Worm (Caenorhabditis elegans) whole organism, L2 larva: ENCODE measurements around the gene Y75B12B.11.

Experiments used
- ama-1 ChIP-seq: fragments of 150-350 bp; optimal IDR thresholded peaks from 2 replicates; lab custom pipeline; 2018; ENCODE audit warnings: inconsistent platforms
- ceh-16 ChIP-seq: fragments of 150-350 bp; optimal IDR thresholded peaks from 2 replicates; lab custom pipeline; 2014; ENCODE audit warnings: missing biosample characterization, missing genetic modification characterization
- dmd-4 ChIP-seq: sonication (generic microtip); optimal IDR thresholded peaks from 2 replicates; lab custom pipeline; 2017; ENCODE audit warnings: missing biosample characterization, missing genetic modification characterization
- egl-27 ChIP-seq: sonication (generic microtip); optimal IDR thresholded peaks from 3 replicates; lab custom pipeline; 2017; ENCODE audit warnings: missing biosample characterization, missing genetic modification reagents, missing genetic modification characterization
- lin-11 ChIP-seq: fragments of 150-350 bp; sonication (generic microtip); optimal IDR thresholded peaks from 2 replicates; lab custom pipeline; 2014; ENCODE audit warnings: missing biosample characterization, missing genetic modification characterization, inconsistent platforms, mixed read lengths
- lin-39 ChIP-seq: fragments of 150-350 bp; optimal IDR thresholded peaks from 2 replicates; lab custom pipeline; 2014; ENCODE audit warnings: missing biosample characterization, missing genetic modification reagents, missing genetic modification characterization
- lsy-2 ChIP-seq, 2 experiments: fragments of 150-350 bp in 1 of 2; sonication (generic microtip) in 1 of 2; optimal IDR thresholded peaks; 2 replicates each; lab custom pipeline; 2014 to 2017; ENCODE audit warnings: missing biosample characterization in 2 of 2, missing genetic modification characterization in 2 of 2
- mdl-1 ChIP-seq, 2 experiments: fragments of 150-350 bp in 1 of 2; sonication (generic microtip) in 1 of 2; optimal IDR thresholded peaks; 2 replicates each; lab custom pipeline; 2017; ENCODE audit warnings: missing biosample characterization in 2 of 2, missing genetic modification characterization in 2 of 2
- nhr-11 ChIP-seq: fragments of 150-350 bp; optimal IDR thresholded peaks from 2 replicates; lab custom pipeline; 2014; ENCODE audit warnings: missing biosample characterization, missing genetic modification characterization
- nhr-12 ChIP-seq: fragments of 150-350 bp; optimal IDR thresholded peaks from 2 replicates; lab custom pipeline; 2014; ENCODE audit warnings: missing biosample characterization, missing genetic modification characterization
- snpc-4 ChIP-seq: fragments of 150-350 bp; optimal IDR thresholded peaks from 2 replicates; lab custom pipeline; 2014; ENCODE audit warnings: missing biosample characterization, missing genetic modification characterization
- unc-39 ChIP-seq: fragments of 150-350 bp; optimal IDR thresholded peaks from 2 replicates; lab custom pipeline; 2014; ENCODE audit warnings: missing biosample characterization, missing genetic modification characterization

DNA sequence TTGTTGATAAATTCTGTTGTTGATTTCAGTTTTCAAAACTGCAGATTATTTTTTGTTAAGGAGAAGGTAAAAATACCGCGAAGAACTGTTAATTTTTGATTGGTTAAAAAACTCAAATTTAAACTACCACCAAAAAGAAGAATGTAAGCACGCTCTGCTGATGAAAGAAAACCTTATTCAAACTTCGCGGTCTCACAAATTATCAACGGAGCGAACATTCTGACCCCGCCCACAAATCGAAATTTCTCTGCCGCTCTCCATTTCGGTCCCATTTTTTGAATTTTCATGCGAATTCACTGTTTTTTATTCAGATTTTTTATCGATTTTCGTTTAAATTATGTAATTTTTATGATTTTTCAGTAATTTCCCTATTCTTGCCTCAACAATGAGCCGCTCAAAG is 1.5 kb upstream of the Y75B12B.11 start, which contains the start of gene cyn-3:
- no peak for TF ChIP-seq mdl-1 (tag; optimal IDR thresholded peaks at IDR 0.05; lab: Kevin White, UChicago)
- TF ChIP-seq ceh-16 (tag; lab: Kevin White, UChicago): peak; percentile 59
- peak; percentile 31 for TF ChIP-seq egl-27 (tag; lab: Kevin White, UChicago)
- no peak for TF ChIP-seq unc-39 (tag; lab: Kevin White, UChicago)
- peak; percentile 82 to 93 for TF ChIP-seq lsy-2 (tag; optimal IDR thresholded peaks at IDR 0.05; lab: Kevin White, UChicago)
- TF ChIP-seq nhr-12 (tag; lab: Kevin White, UChicago): no peak
- TF ChIP-seq lin-39 (tag; lab: Kevin White, UChicago): no peak
- TF ChIP-seq ama-1 (lab: Kevin White, UChicago): peak; percentile 85
- no peak for TF ChIP-seq nhr-11
- TF ChIP-seq lin-11 (tag; lab: Kevin White, UChicago): peak; percentile 91
- no peak for TF ChIP-seq dmd-4 (tag; lab: Kevin White, UChicago)
- peak; percentile 87 for TF ChIP-seq snpc-4 (tag; lab: Kevin White, UChicago)
